Worm (Caenorhabditis elegans) whole organism, L4/young adult: ENCODE measurements around the gene cyn-3.

Source experiments
- W03F9.2 ChIP-seq: fragments of 150-350 bp; optimal IDR thresholded peaks from 2 replicates; lab custom pipeline; 2014; ENCODE audit warnings: missing biosample characterization, missing genetic modification characterization
- dao-5 ChIP-seq: sonication (generic microtip); optimal IDR thresholded peaks from 2 replicates; lab custom pipeline; 2016; ENCODE audit warnings: missing genotype, missing genetic modification characterization, moderate library complexity, missing compliant biosample characterization
- him-1 ChIP-seq: sonication (generic microtip); optimal IDR thresholded peaks from 2 replicates; lab custom pipeline; 2016; ENCODE audit warnings: missing genotype, missing genetic modification reagents, missing genetic modification characterization, missing compliant biosample characterization

Gene cyn-3

ce11 chrV:15179757-15180156 is 10.0 kb upstream of the cyn-3 start, which contains the start of gene T09F5.10:
TSS of gene T09F5.10 (plus strand) at chrV:15180057.
- TF ChIP-seq dao-5 (tag; lab: Kevin White, UChicago) (no peak), him-1 (tag; lab: Kevin White, UChicago) (no peak), W03F9.2 (tag; lab: Kevin White, UChicago) (no peak)

- no peak for TF ChIP-seq dao-5 (tag; lab: Kevin White, UChicago)
- no peak for TF ChIP-seq him-1 (tag; lab: Kevin White, UChicago)
- no peak for TF ChIP-seq W03F9.2 (tag; lab: Kevin White, UChicago)
These were observed 7.8 kb upstream of the cyn-3 start for ce11 chrV:15181899-15182298.

- TF ChIP-seq dao-5 (tag; lab: Kevin White, UChicago) = no peak
- TF ChIP-seq him-1 (tag; lab: Kevin White, UChicago) = no peak
- no peak for TF ChIP-seq W03F9.2 (tag; lab: Kevin White, UChicago)
These were observed 7.3 kb upstream of the cyn-3 start, which contains the start of gene fbxa-84 for ce11 chrV:15182407-15182806. TSS of gene fbxa-84 (plus strand) at chrV:15182440.

ce11 chrV:15184097-15185040 is 5.4 kb upstream of the cyn-3 start, which contains the start of gene Y75B12B.1:
TSS of gene Y75B12B.1 (plus strand) at chrV:15184699.
- TF ChIP-seq him-1 (tag; lab: Kevin White, UChicago) (no peak), W03F9.2 (tag; lab: Kevin White, UChicago) (peak; percentile 52), dao-5 (tag; lab: Kevin White, UChicago) (no peak)

- TF ChIP-seq W03F9.2 (tag; lab: Kevin White, UChicago) (no peak), dao-5 (tag; lab: Kevin White, UChicago) (no peak), him-1 (tag; lab: Kevin White, UChicago) (no peak)
These were observed 3.3 kb upstream of the cyn-3 start, which contains the start of gene Y75B12B.3 for ce11 chrV:15186259-15186927. TSS of gene Y75B12B.3 (minus strand) at chrV:15186279.

- TF ChIP-seq W03F9.2 (tag; lab: Kevin White, UChicago) = peak; percentile 51
- no peak for TF ChIP-seq him-1 (tag; lab: Kevin White, UChicago)
- no peak for TF ChIP-seq dao-5 (tag; lab: Kevin White, UChicago)
These were observed 2.4 kb upstream of the cyn-3 start, which contains the start of the genes cyn-7 and bath-36 for ce11 chrV:15187083-15188057. TSS of gene cyn-7 (minus strand) at chrV:15187378. TSS of gene bath-36 (plus strand) at chrV:15187888.

ce11 chrV:15190903-15191302 is 1.2 kb downstream of the cyn-3 start, which contains the start of gene Y75B12B.11:
TSS of gene Y75B12B.11 (plus strand) at chrV:15191296.
- TF ChIP-seq W03F9.2 (tag; lab: Kevin White, UChicago) (peak; percentile 43), dao-5 (tag; lab: Kevin White, UChicago) (peak; percentile 95), him-1 (tag; lab: Kevin White, UChicago) (no peak)

- TF ChIP-seq W03F9.2 (tag; lab: Kevin White, UChicago) = no peak
- no peak for TF ChIP-seq dao-5 (tag; lab: Kevin White, UChicago)
- no peak for TF ChIP-seq him-1 (tag; lab: Kevin White, UChicago)
These were observed 2.2 kb downstream of the cyn-3 start for ce11 chrV:15191971-15192370.

- no peak for TF ChIP-seq W03F9.2 (tag; lab: Kevin White, UChicago)
- no peak for TF ChIP-seq him-1 (tag; lab: Kevin White, UChicago)
- no peak for TF ChIP-seq dao-5 (tag; lab: Kevin White, UChicago)
These were observed 2.6 kb downstream of the cyn-3 start, which contains the start of gene plc-2 for ce11 chrV:15192377-15192776. TSS of gene plc-2 (plus strand) at chrV:15192572.

ce11 chrV:15193909-15194308 is 4.2 kb downstream of the cyn-3 start, which contains the start of gene Y75B12B.13:
TSS of gene Y75B12B.13 (minus strand) at chrV:15194009.
- TF ChIP-seq W03F9.2 (tag; lab: Kevin White, UChicago) (no peak), him-1 (tag; lab: Kevin White, UChicago) (no peak), dao-5 (tag; lab: Kevin White, UChicago) (no peak)

ce11 chrV:15197955-15198354 is 8.2 kb downstream of the cyn-3 start, which contains the start of gene srw-1:
TSS of gene srw-1 (plus strand) at chrV:15198255.
- TF ChIP-seq him-1 (tag; lab: Kevin White, UChicago) = no peak
- no peak for TF ChIP-seq W03F9.2 (tag; lab: Kevin White, UChicago)
- no peak for TF ChIP-seq dao-5 (tag; lab: Kevin White, UChicago)
